Fruit fly (Drosophila melanogaster) whole organism, embryonic: ENCODE data around the gene saturn.

Source experiments
- BEAF-32 ChIP-seq: fragments of 200-800 bp; sonication (Bioruptor generic); optimal IDR thresholded peaks from 3 replicates; lab custom pipeline; 2017; ENCODE audit warnings: missing biosample characterization, missing genetic modification characterization, mild to moderate bottlenecking, moderate library complexity, missing genetic modification reagents
- BtbVII ChIP-seq: fragments of 200-800 bp; sonication (Bioruptor generic); optimal IDR thresholded peaks from 3 replicates; lab custom pipeline; 2017; ENCODE audit warnings: missing biosample characterization, mild to moderate bottlenecking, missing genetic modification characterization
- CG10366 ChIP-seq: fragments of 200-800 bp; sonication (Bioruptor generic); IDR thresholded peaks from 2 replicates; pipeline ENCODE4 v1.3.6; 2022; ENCODE audit warnings: missing biosample characterization, missing genetic modification characterization
- CG11695 ChIP-seq: fragments of 200-800 bp; sonication (Bioruptor generic); IDR thresholded peaks from 3 replicates; pipeline ENCODE4 v1.3.6; 2022; ENCODE audit warnings: missing biosample characterization, missing genetic modification characterization
- CG11723 ChIP-seq: fragments of 200-800 bp; sonication (Bioruptor generic); optimal IDR thresholded peaks from 2 replicates; lab custom pipeline; 2017; ENCODE audit warnings: missing biosample characterization, mild to moderate bottlenecking, missing genetic modification characterization
- CG12299 ChIP-seq: fragments of 200-800 bp; sonication (Bioruptor generic); optimal IDR thresholded peaks from 2 replicates; lab custom pipeline; 2018; ENCODE audit warnings: missing biosample characterization, mild to moderate bottlenecking, missing genetic modification characterization
- CG15269 ChIP-seq: fragments of 200-800 bp; sonication (Bioruptor generic); optimal IDR thresholded peaks from 2 replicates; lab custom pipeline; 2018; ENCODE audit warnings: missing biosample characterization, mild to moderate bottlenecking, missing genetic modification characterization, moderate library complexity
- CG1529 ChIP-seq: fragments of 200-800 bp; sonication (Bioruptor generic); optimal IDR thresholded peaks from 3 replicates; lab custom pipeline; 2018; ENCODE audit warnings: missing biosample characterization, missing genetic modification characterization
- CG16779 ChIP-seq: fragments of 200-800 bp; sonication (Bioruptor generic); IDR thresholded peaks from 2 replicates; pipeline ENCODE4 v1.3.6; 2022; ENCODE audit warnings: missing biosample characterization, missing genetic modification characterization
- CG17186 ChIP-seq: fragments of 200-800 bp; sonication (Bioruptor generic); optimal IDR thresholded peaks from 3 replicates; lab custom pipeline; 2017; ENCODE audit warnings: missing biosample characterization, missing genetic modification reagents, missing genetic modification characterization
- CG17912 ChIP-seq: fragments of 200-800 bp; sonication (Bioruptor generic); optimal IDR thresholded peaks from 2 replicates; lab custom pipeline; 2018; ENCODE audit warnings: missing biosample characterization, mild to moderate bottlenecking, missing genetic modification characterization
- CG18011 ChIP-seq: fragments of 200-800 bp; sonication (Bioruptor generic); optimal IDR thresholded peaks from 2 replicates; lab custom pipeline; 2017; ENCODE audit warnings: missing biosample characterization, missing genetic modification characterization, mild to moderate bottlenecking, moderate library complexity, missing genotype
- CG18619 ChIP-seq: fragments of 200-800 bp; sonication (Bioruptor generic); optimal IDR thresholded peaks from 3 replicates; lab custom pipeline; 2017; ENCODE audit warnings: missing biosample characterization, mild to moderate bottlenecking, missing genetic modification characterization
- CG30403 ChIP-seq: fragments of 200-800 bp; sonication (Bioruptor generic); optimal IDR thresholded peaks from 3 replicates; lab custom pipeline; 2016; ENCODE audit warnings: missing biosample characterization, missing genetic modification characterization
- CG31365 ChIP-seq: fragments of 200-800 bp; sonication (Bioruptor generic); optimal IDR thresholded peaks from 2 replicates; lab custom pipeline; 2018; ENCODE audit warnings: missing biosample characterization, mild to moderate bottlenecking, missing genetic modification characterization
- CG6854 ChIP-seq: fragments of 200-800 bp; sonication (Bioruptor generic); optimal IDR thresholded peaks from 3 replicates; lab custom pipeline; 2017; ENCODE audit warnings: missing biosample characterization, mild to moderate bottlenecking, missing genetic modification characterization
- CG8478 ChIP-seq: fragments of >200 bp; optimal IDR thresholded peaks from 2 replicates; lab custom pipeline; 2018
- CG8944 ChIP-seq: fragments of 200-800 bp; sonication (Bioruptor generic); optimal IDR thresholded peaks from 3 replicates; lab custom pipeline; 2016; ENCODE audit warnings: missing biosample characterization, missing genetic modification characterization
- CG9215 ChIP-seq: fragments of 200-800 bp; sonication (Bioruptor generic); IDR thresholded peaks from 2 replicates; pipeline ENCODE4 v1.3.6; 2022; ENCODE audit warnings: missing biosample characterization, missing genetic modification characterization
- CHES-1-like ChIP-seq: fragments of 200-800 bp; sonication (Bioruptor generic); optimal IDR thresholded peaks from 2 replicates; lab custom pipeline; 2016; ENCODE audit warnings: missing biosample characterization, missing genetic modification characterization
- D19B ChIP-seq: fragments of 200-800 bp; sonication (Bioruptor generic); optimal IDR thresholded peaks from 2 replicates; lab custom pipeline; 2017; ENCODE audit warnings: missing biosample characterization, mild to moderate bottlenecking, missing genetic modification characterization
- Dek ChIP-seq: fragments of 200-800 bp; sonication (Bioruptor generic); optimal IDR thresholded peaks from 3 replicates; lab custom pipeline; 2019; ENCODE audit warnings: missing biosample characterization, mild to moderate bottlenecking, missing genetic modification characterization, moderate library complexity
- Dfd ChIP-seq, 2 experiments: fragments of >200 bp; optimal IDR thresholded peaks; 2 replicates each; lab custom pipeline; 2017; ENCODE audit warnings: missing biosample characterization in 2 of 2, missing genetic modification characterization in 2 of 2
- Dp ChIP-seq: fragments of 200-800 bp; sonication (Bioruptor generic); optimal IDR thresholded peaks from 2 replicates; lab custom pipeline; 2018; ENCODE audit warnings: missing biosample characterization, mild to moderate bottlenecking, missing genetic modification characterization, moderate library complexity
- HHEX ChIP-seq: fragments of 200-800 bp; sonication (Bioruptor generic); optimal IDR thresholded peaks from 3 replicates; lab custom pipeline; 2017; ENCODE audit warnings: missing biosample characterization, mild to moderate bottlenecking, missing genetic modification characterization, missing genetic modification reagents
- HmgZ ChIP-seq: fragments of 200-800 bp; sonication (Bioruptor generic); optimal IDR thresholded peaks from 2 replicates; lab custom pipeline; 2018; ENCODE audit warnings: missing biosample characterization, mild to moderate bottlenecking, missing genetic modification characterization
- NC2β ChIP-seq: fragments of 200-800 bp; sonication (Bioruptor generic); optimal IDR thresholded peaks from 2 replicates; lab custom pipeline; 2016; ENCODE audit warnings: missing biosample characterization, missing genetic modification characterization
- Nf-YA ChIP-seq: fragments of 200-800 bp; sonication (Bioruptor generic); IDR thresholded peaks from 2 replicates; pipeline ENCODE4 v1.3.6; 2022; ENCODE audit warnings: missing biosample characterization, missing genetic modification characterization
- Scr ChIP-seq: fragments of 200-800 bp; sonication (Bioruptor generic); IDR thresholded peaks from 2 replicates; pipeline ENCODE4 v1.3.6; 2022; ENCODE audit warnings: missing biosample characterization, missing genetic modification characterization; ENCODE audit not compliant: partially characterized antibody
- Side ChIP-seq: fragments of 200-800 bp; sonication (Bioruptor generic); optimal IDR thresholded peaks from 2 replicates; lab custom pipeline; 2016; ENCODE audit warnings: missing biosample characterization, missing genetic modification characterization
- Xrp1 ChIP-seq: fragments of 200-800 bp; sonication (Bioruptor generic); IDR thresholded peaks from 2 replicates; pipeline ENCODE4 v1.3.6; 2022; ENCODE audit warnings: missing biosample characterization, missing genetic modification characterization
- aop ChIP-seq: fragments of 200-800 bp; sonication (Bioruptor generic); IDR thresholded peaks from 2 replicates; pipeline ENCODE4 v1.3.6; 2022; ENCODE audit warnings: missing biosample characterization, missing genetic modification characterization
- ato ChIP-seq: fragments of 200-800 bp; sonication (Bioruptor generic); IDR thresholded peaks from 2 replicates; pipeline ENCODE4 v1.3.6; 2022; ENCODE audit warnings: missing biosample characterization, missing genetic modification characterization; ENCODE audit not compliant: partially characterized antibody
- cato ChIP-seq: fragments of 200-800 bp; sonication (Bioruptor generic); optimal IDR thresholded peaks from 2 replicates; lab custom pipeline; 2016; ENCODE audit warnings: missing biosample characterization, missing genetic modification characterization, borderline replicate concordance
- crc ChIP-seq: fragments of 200-800 bp; sonication (Bioruptor generic); optimal IDR thresholded peaks from 2 replicates; lab custom pipeline; 2016; ENCODE audit warnings: missing biosample characterization, missing genetic modification characterization
- fd96Cb ChIP-seq: fragments of 200-800 bp; sonication (Bioruptor generic); optimal IDR thresholded peaks from 2 replicates; lab custom pipeline; 2018; ENCODE audit warnings: missing biosample characterization, mild to moderate bottlenecking, missing genetic modification characterization, moderate library complexity
- gcm ChIP-seq: fragments of 200-800 bp; sonication (Bioruptor generic); optimal IDR thresholded peaks from 2 replicates; lab custom pipeline; 2019; ENCODE audit warnings: missing biosample characterization, mild to moderate bottlenecking, missing genetic modification characterization, moderate library complexity
- gcm2 ChIP-seq: fragments of 200-800 bp; sonication (Bioruptor generic); optimal IDR thresholded peaks from 2 replicates; lab custom pipeline; 2016; ENCODE audit warnings: missing biosample characterization, missing genetic modification characterization
- hkb ChIP-seq, 2 experiments: fragments of 200-800 bp in 1 of 2; fragments of >200 bp in 1 of 2; sonication (Bioruptor generic) in 1 of 2; IDR thresholded peaks in 1 of 2; optimal IDR thresholded peaks in 1 of 2; 2 replicates each; pipeline versions ENCODE4 v1.3.6 to Lab custom; 2017 to 2022; ENCODE audit warnings: missing biosample characterization in 1 of 2, missing genetic modification characterization in 1 of 2
- ind ChIP-seq: fragments of 200-800 bp; sonication (Bioruptor generic); optimal IDR thresholded peaks from 3 replicates; lab custom pipeline; 2016; ENCODE audit warnings: missing biosample characterization, missing genetic modification characterization
- kah ChIP-seq: fragments of 200-800 bp; sonication (Bioruptor generic); optimal IDR thresholded peaks from 2 replicates; lab custom pipeline; 2018; ENCODE audit warnings: missing biosample characterization, mild to moderate bottlenecking, missing genetic modification characterization
- lbe ChIP-seq: fragments of 200-800 bp; sonication (Bioruptor generic); optimal IDR thresholded peaks from 2 replicates; lab custom pipeline; 2016; ENCODE audit warnings: missing biosample characterization, mild to moderate bottlenecking, missing genetic modification characterization
- maf-S ChIP-seq: fragments of 200-800 bp; sonication (Bioruptor generic); optimal IDR thresholded peaks from 2 replicates; lab custom pipeline; 2016; ENCODE audit warnings: missing biosample characterization, missing genetic modification characterization
- otp ChIP-seq: fragments of 200-800 bp; sonication (Bioruptor generic); IDR thresholded peaks from 3 replicates; pipeline ENCODE4, ENCODE4 v1.3.6; 2022; ENCODE audit warnings: missing biosample characterization, missing genetic modification characterization
- scrt ChIP-seq: fragments of 200-800 bp; sonication (Bioruptor generic); optimal IDR thresholded peaks from 2 replicates; lab custom pipeline; 2018; ENCODE audit warnings: missing biosample characterization, mild to moderate bottlenecking, missing genetic modification characterization, moderate library complexity
- wek ChIP-seq: fragments of 200-800 bp; sonication (Bioruptor generic); optimal IDR thresholded peaks from 3 replicates; lab custom pipeline; 2018; ENCODE audit warnings: missing biosample characterization, mild to moderate bottlenecking, missing genetic modification characterization, moderate library complexity
- zen ChIP-seq: fragments of 200-800 bp; sonication (Bioruptor generic); optimal IDR thresholded peaks from 3 replicates; lab custom pipeline; 2018; ENCODE audit warnings: missing biosample characterization, mild to moderate bottlenecking, missing genetic modification characterization, moderate library complexity
- zfh1 ChIP-seq: fragments of 200-800 bp; sonication (Bioruptor generic); IDR thresholded peaks from 3 replicates; pipeline ENCODE4 v1.3.6; 2022; ENCODE audit warnings: missing biosample characterization, missing genetic modification characterization

The saturn gene

DNA sequence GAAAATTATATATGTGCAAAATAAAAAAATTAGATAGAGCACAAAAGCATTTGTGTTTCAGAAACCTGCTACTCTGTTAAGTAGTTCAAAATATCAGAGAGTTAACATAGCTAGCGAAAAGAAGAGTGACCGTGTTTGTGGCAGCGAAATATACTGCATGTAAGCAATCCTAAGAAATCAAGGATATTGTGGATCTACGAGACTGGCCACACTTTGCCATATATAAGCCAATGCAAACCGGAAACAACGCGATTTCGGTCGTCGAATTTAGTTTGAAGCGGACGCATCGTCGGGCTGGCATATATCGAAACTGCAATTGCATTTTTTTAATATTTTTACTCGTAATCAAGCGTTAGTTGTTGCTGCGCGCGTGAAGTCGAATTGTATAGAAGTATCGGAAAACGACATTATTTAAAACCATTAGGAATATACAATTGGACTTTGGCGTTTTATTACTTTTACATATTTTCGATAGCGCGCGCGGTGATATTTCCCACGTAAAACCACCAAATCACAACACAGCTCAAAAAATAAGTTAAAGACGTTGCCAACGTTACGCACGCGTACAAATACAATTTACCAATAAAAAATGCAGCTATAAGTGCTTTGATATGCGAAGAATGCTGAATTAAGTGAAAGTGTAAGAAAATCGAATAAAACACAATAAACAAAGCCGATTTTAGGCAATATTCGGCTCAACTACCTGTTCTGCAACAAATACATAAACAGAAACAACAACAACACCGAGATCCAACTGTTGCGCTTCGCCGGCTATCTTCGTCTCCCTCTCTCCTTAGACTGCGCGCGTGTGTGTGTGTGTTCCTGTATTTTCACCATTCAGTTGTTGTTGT lies 12.3 kb upstream of the saturn start, which contains the start of gene nuf (continued):
- TF ChIP-seq CG1529 (GFP tag; lab: Kevin White, UChicago): no peak
- no peak for TF ChIP-seq CG30403
- TF ChIP-seq aop (GFP tag; lab: Robert Waterston, UW): peak; percentile 34; the same call in 1 of the 2 replicates
- peak; percentile 56; the same call in 1 of the 3 replicates for TF ChIP-seq otp (GFP tag; lab: Robert Waterston, UW)
- peak; percentile 46 for TF ChIP-seq HmgZ (tag; lab: Kevin White, UChicago)
- TF ChIP-seq cato (GFP tag; lab: Kevin White, UChicago): no peak
- peak; percentile 39 for TF ChIP-seq BEAF-32
- peak; percentile 31 for TF ChIP-seq CG17912 (GFP tag; lab: Kevin White, UChicago)
- TF ChIP-seq CG11695 (GFP tag; lab: Robert Waterston, UW): peak; percentile 59; the same call in 2 of the 3 replicates
- no peak for TF ChIP-seq CG17186 (GFP tag; lab: Kevin White, UChicago)
- no peak for TF ChIP-seq Dfd (GFP tag; optimal IDR thresholded peaks at IDR 0.05; lab: Kevin White, UChicago)
- TF ChIP-seq ind (GFP tag; lab: Kevin White, UChicago): no peak
- TF ChIP-seq CG9215: no peak
- no peak for TF ChIP-seq CG10366
- TF ChIP-seq Nf-YA (GFP tag; lab: Robert Waterston, UW): no peak; the same call in 1 of the 2 replicates
- TF ChIP-seq CG6854 (GFP tag; lab: Kevin White, UChicago): peak; percentile 56
- peak; percentile 82 for TF ChIP-seq BtbVII
- TF ChIP-seq scrt (GFP tag; lab: Kevin White, UChicago): peak; percentile 84
- TF ChIP-seq Dp (GFP tag; lab: Kevin White, UChicago): peak; percentile 53
- TF ChIP-seq zen (tag; lab: Kevin White, UChicago): no peak
- peak; percentile 9 for TF ChIP-seq gcm (GFP tag; lab: Kevin White, UChicago)
- TF ChIP-seq CG8944 (GFP tag; lab: Kevin White, UChicago): no peak
- peak; percentile 11 for TF ChIP-seq gcm2 (GFP tag; lab: Kevin White, UChicago)
- TF ChIP-seq maf-S: no peak
- TF ChIP-seq ato (GFP tag; lab: Robert Waterston, UW): 0 out of 2 replicates have a peak, but pooled peaks have one; percentile 17
- peak; percentile 37 for TF ChIP-seq CHES-1-like
- TF ChIP-seq D19B (GFP tag; lab: Kevin White, UChicago): no peak
- peak; percentile 62 for TF ChIP-seq kah (GFP tag; lab: Kevin White, UChicago)
- TF ChIP-seq Scr (GFP tag; lab: Robert Waterston, UW): no peak
- TF ChIP-seq fd96Cb (tag; lab: Kevin White, UChicago): no peak
- peak; percentile 60; the same call in 2 of the 3 replicates for TF ChIP-seq zfh1 (GFP tag; lab: Robert Waterston, UW)
- TF ChIP-seq Xrp1 (GFP tag; lab: Robert Waterston, UW): 0 out of 2 replicates have a peak, but pooled peaks have one; percentile 37
- TF ChIP-seq CG16779 (GFP tag; lab: Robert Waterston, UW): peak; percentile 21; the same call in 1 of the 2 replicates
- TF ChIP-seq CG18619 (GFP tag; lab: Kevin White, UChicago): peak; percentile 39
- TF ChIP-seq NC2β (GFP tag; lab: Kevin White, UChicago): peak; percentile 29
- no peak for TF ChIP-seq CG18011 (GFP tag; lab: Kevin White, UChicago)
- peak; percentile 60 for TF ChIP-seq wek (GFP tag; lab: Kevin White, UChicago)
- TF ChIP-seq CG11723 (GFP tag; lab: Kevin White, UChicago): peak; percentile 44
- peak; percentile 43 for TF ChIP-seq CG15269 (tag; lab: Kevin White, UChicago)
- peak; percentile 44 for TF ChIP-seq Side (GFP tag; lab: Kevin White, UChicago)
- TF ChIP-seq lbe: peak; percentile 51
- TF ChIP-seq hkb (optimal IDR thresholded peaks at IDR 0.05; lab: Kevin White, UChicago): no peak
- peak; percentile 78 for TF ChIP-seq hkb (GFP tag; IDR thresholded peaks at IDR 0.05; lab: Robert Waterston, UW)
- TF ChIP-seq CG8478: no peak
- TF ChIP-seq CG12299: peak; percentile 16
- no peak for TF ChIP-seq crc
- TF ChIP-seq HHEX (GFP tag; lab: Kevin White, UChicago): peak; percentile 66
- TF ChIP-seq Dek (tag; lab: Kevin White, UChicago): no peak
- TF ChIP-seq CG31365: peak; percentile 57
